Worm (Caenorhabditis elegans) whole organism, early embryonic: Measurements from ENCODE around the gene T08D10.3.

Experiments
- B0310.2 ChIP-seq: sonication (generic microtip); optimal IDR thresholded peaks from 2 replicates; lab custom pipeline; 2016; ENCODE audit warnings: mild to moderate bottlenecking, missing genetic modification characterization, missing compliant biosample characterization
- F13C5.2 ChIP-seq: sonication (generic microtip); optimal IDR thresholded peaks from 2 replicates; lab custom pipeline; 2017; ENCODE audit warnings: mild to moderate bottlenecking, missing genetic modification characterization, inconsistent platforms, missing compliant biosample characterization
- aly-1 ChIP-seq: sonication (generic microtip); optimal IDR thresholded peaks from 2 replicates; lab custom pipeline; 2016; ENCODE audit warnings: missing genetic modification characterization, missing compliant biosample characterization
- ama-1 ChIP-seq: fragments of 150-350 bp; optimal IDR thresholded peaks from 2 replicates; lab custom pipeline; 2014
- ceh-13 ChIP-seq: fragments of 200-800 bp; sonication (Bioruptor generic); optimal IDR thresholded peaks from 2 replicates; lab custom pipeline; 2018; ENCODE audit warnings: mild to moderate bottlenecking, missing genetic modification characterization, missing compliant biosample characterization
- ceh-36 ChIP-seq: sonication (generic microtip); optimal IDR thresholded peaks from 2 replicates; lab custom pipeline; 2016; ENCODE audit warnings: missing genetic modification characterization, inconsistent platforms, missing compliant biosample characterization
- ets-7 ChIP-seq: sonication (generic microtip); optimal IDR thresholded peaks from 2 replicates; lab custom pipeline; 2016; ENCODE audit warnings: missing genotype, missing genetic modification characterization, missing compliant biosample characterization
- flt-1 ChIP-seq: fragments of 200-800 bp; sonication (Bioruptor generic); IDR thresholded peaks from 2 replicates; pipeline ENCODE4 v1.3.6; 2022; ENCODE audit warnings: missing genetic modification characterization, missing compliant biosample characterization
- hmbx-1 ChIP-seq: sonication (generic microtip); optimal IDR thresholded peaks from 2 replicates; lab custom pipeline; 2016; ENCODE audit warnings: mild to moderate bottlenecking, missing genetic modification characterization, missing compliant biosample characterization
- hmg-4 ChIP-seq: fragments of 200-800 bp; sonication (Bioruptor generic); optimal IDR thresholded peaks from 2 replicates; lab custom pipeline; 2018; ENCODE audit warnings: mild to moderate bottlenecking, missing genetic modification characterization, missing compliant biosample characterization
- hnd-1 ChIP-seq: sonication (generic microtip); optimal IDR thresholded peaks from 2 replicates; lab custom pipeline; 2016; ENCODE audit warnings: missing genetic modification characterization, missing compliant biosample characterization
- pes-1 ChIP-seq: fragments of 200-800 bp; sonication (Bioruptor generic); IDR thresholded peaks from 2 replicates; pipeline ENCODE4 v1.3.6; 2022; ENCODE audit warnings: missing genetic modification reagents, missing genetic modification characterization, missing compliant biosample characterization
- scrt-1 ChIP-seq: fragments of 200-800 bp; sonication (Bioruptor generic); IDR thresholded peaks from 2 replicates; pipeline ENCODE4 v1.3.6; 2022; ENCODE audit warnings: missing genetic modification characterization, missing compliant biosample characterization
- sea-1 ChIP-seq: fragments of 200-800 bp; sonication (Bioruptor generic); conservative IDR thresholded peaks from 2 replicates; pipeline ENCODE4 v1.3.6; 2022; ENCODE audit warnings: missing genetic modification characterization, missing compliant biosample characterization
- tbx-11 ChIP-seq: fragments of 200-800 bp; sonication (Bioruptor generic); IDR thresholded peaks from 2 replicates; pipeline ENCODE4 v1.3.6; 2022; ENCODE audit warnings: missing genetic modification characterization, missing compliant biosample characterization
- tbx-37 ChIP-seq: fragments of 200-800 bp; sonication (Bioruptor generic); conservative IDR thresholded peaks from 2 replicates; pipeline ENCODE4 v1.3.6; 2022; ENCODE audit warnings: missing genetic modification reagents, missing genetic modification characterization, missing compliant biosample characterization
- tra-4 ChIP-seq: sonication (generic microtip); optimal IDR thresholded peaks from 2 replicates; lab custom pipeline; 2017; ENCODE audit warnings: missing genetic modification characterization, missing compliant biosample characterization

Gene T08D10.3

ce11 chrX:11955125-11955524 is at the start of gene T08D10.3:
Gene T08D10.3 (plus strand): TSS chrX:11955425.
- TF ChIP-seq hnd-1 (tag; lab: Kevin White, UChicago) = no peak
- no peak for TF ChIP-seq F13C5.2 (tag; lab: Kevin White, UChicago)
- no peak for TF ChIP-seq scrt-1 (GFP tag; lab: Robert Waterston, UW)
- TF ChIP-seq ceh-13 = no peak
- no peak for TF ChIP-seq hmg-4 (GFP tag; lab: Kevin White, UChicago)
- TF ChIP-seq sea-1 (GFP tag; lab: Robert Waterston, UW) = no peak

- TF ChIP-seq sea-1 (GFP tag; lab: Robert Waterston, UW) = no peak
- no peak for TF ChIP-seq hmbx-1 (tag; lab: Kevin White, UChicago)
- no peak for TF ChIP-seq F13C5.2 (tag; lab: Kevin White, UChicago)
- TF ChIP-seq hnd-1 (tag; lab: Kevin White, UChicago) = no peak
- no peak for TF ChIP-seq tra-4 (tag; lab: Kevin White, UChicago)
- TF ChIP-seq scrt-1 (GFP tag; lab: Robert Waterston, UW) = no peak
- no peak for TF ChIP-seq pes-1 (GFP tag; lab: Robert Waterston, UW)
- TF ChIP-seq ceh-36 (tag; lab: Kevin White, UChicago) = no peak
- no peak for TF ChIP-seq tbx-37
- TF ChIP-seq hmg-4 (GFP tag; lab: Kevin White, UChicago) = no peak
- TF ChIP-seq aly-1 (tag; lab: Kevin White, UChicago) = no peak
- TF ChIP-seq tbx-11 (GFP tag; lab: Robert Waterston, UW) = no peak
- TF ChIP-seq flt-1 (GFP tag; lab: Robert Waterston, UW) = no peak
- TF ChIP-seq B0310.2 (tag; lab: Kevin White, UChicago) = no peak
- TF ChIP-seq ceh-13 = no peak
- no peak for TF ChIP-seq ets-7 (tag; lab: Kevin White, UChicago)
- TF ChIP-seq ama-1 (lab: Kevin White, UChicago) = no peak
Observed at ce11 chrX:11906626-11907025, 48.6 kb upstream of the T08D10.3 start.

DNA sequence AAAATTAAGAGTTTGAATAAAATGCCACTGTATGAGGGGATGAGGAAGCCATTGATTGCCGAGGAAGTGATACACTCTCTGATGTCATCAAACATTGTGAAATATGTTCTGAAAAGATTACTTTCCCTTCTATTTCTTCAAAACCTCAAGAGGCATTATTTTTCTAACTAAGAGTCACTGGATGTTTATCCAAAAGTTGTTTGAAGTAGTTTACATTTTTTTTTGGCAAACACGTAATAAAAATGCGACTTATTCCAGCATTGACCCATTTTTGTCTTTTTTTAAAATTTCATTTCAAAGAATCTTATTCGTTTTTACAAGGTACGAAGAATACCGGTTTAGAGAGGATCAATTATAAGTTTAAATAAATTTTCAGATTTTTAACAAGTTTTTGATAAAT is 48.0 kb upstream of the T08D10.3 start, which contains the start of gene Y62H9A.11:
Gene Y62H9A.11 (minus strand): TSS at position 101 of the 400 bp plus-strand sequence.
- TF ChIP-seq ceh-13 (no peak), pes-1 (GFP tag; lab: Robert Waterston, UW) (no peak), aly-1 (tag; lab: Kevin White, UChicago) (no peak), hmg-4 (GFP tag; lab: Kevin White, UChicago) (no peak), flt-1 (GFP tag; lab: Robert Waterston, UW) (no peak), hmbx-1 (tag; lab: Kevin White, UChicago) (no peak), tra-4 (tag; lab: Kevin White, UChicago) (no peak), F13C5.2 (tag; lab: Kevin White, UChicago) (no peak), ama-1 (lab: Kevin White, UChicago) (no peak), scrt-1 (GFP tag; lab: Robert Waterston, UW) (no peak), tbx-37 (no peak), ets-7 (tag; lab: Kevin White, UChicago) (no peak), tbx-11 (GFP tag; lab: Robert Waterston, UW) (no peak), ceh-36 (tag; lab: Kevin White, UChicago) (no peak), B0310.2 (tag; lab: Kevin White, UChicago) (no peak), sea-1 (GFP tag; lab: Robert Waterston, UW) (no peak), hnd-1 (tag; lab: Kevin White, UChicago) (no peak)

ce11 chrX:11908226-11908625 is 47.0 kb upstream of the T08D10.3 start:
- TF ChIP-seq tbx-11 (GFP tag; lab: Robert Waterston, UW) (no peak), scrt-1 (GFP tag; lab: Robert Waterston, UW) (no peak), F13C5.2 (tag; lab: Kevin White, UChicago) (no peak), B0310.2 (tag; lab: Kevin White, UChicago) (no peak), ama-1 (lab: Kevin White, UChicago) (no peak), ceh-13 (no peak), tbx-37 (no peak), ets-7 (tag; lab: Kevin White, UChicago) (no peak), flt-1 (GFP tag; lab: Robert Waterston, UW) (no peak), sea-1 (GFP tag; lab: Robert Waterston, UW) (no peak), tra-4 (tag; lab: Kevin White, UChicago) (no peak), hmg-4 (GFP tag; lab: Kevin White, UChicago) (no peak), hmbx-1 (tag; lab: Kevin White, UChicago) (no peak), ceh-36 (tag; lab: Kevin White, UChicago) (no peak), hnd-1 (tag; lab: Kevin White, UChicago) (no peak), aly-1 (tag; lab: Kevin White, UChicago) (no peak), pes-1 (GFP tag; lab: Robert Waterston, UW) (no peak)

ce11 chrX:11909168-11909567 is 46.1 kb upstream of the T08D10.3 start:
- no peak for TF ChIP-seq B0310.2 (tag; lab: Kevin White, UChicago)
- TF ChIP-seq ceh-36 (tag; lab: Kevin White, UChicago) = no peak
- no peak for TF ChIP-seq tbx-37
- no peak for TF ChIP-seq scrt-1 (GFP tag; lab: Robert Waterston, UW)
- no peak for TF ChIP-seq ceh-13
- no peak for TF ChIP-seq ets-7 (tag; lab: Kevin White, UChicago)
- TF ChIP-seq sea-1 (GFP tag; lab: Robert Waterston, UW) = no peak
- no peak for TF ChIP-seq aly-1 (tag; lab: Kevin White, UChicago)
- TF ChIP-seq hmbx-1 (tag; lab: Kevin White, UChicago) = no peak

ce11 chrX:11910046-11910445 is 45.2 kb upstream of the T08D10.3 start, which contains the start of gene Y62H9A.15:
Gene Y62H9A.15 (minus strand): TSS chrX:11910145.
- no peak for TF ChIP-seq hnd-1 (tag; lab: Kevin White, UChicago)
- TF ChIP-seq pes-1 (GFP tag; lab: Robert Waterston, UW) = no peak

- no peak for TF ChIP-seq sea-1 (GFP tag; lab: Robert Waterston, UW)
- TF ChIP-seq ceh-13 = no peak
- no peak for TF ChIP-seq ama-1 (lab: Kevin White, UChicago)
- no peak for TF ChIP-seq B0310.2 (tag; lab: Kevin White, UChicago)
- no peak for TF ChIP-seq flt-1 (GFP tag; lab: Robert Waterston, UW)
- TF ChIP-seq scrt-1 (GFP tag; lab: Robert Waterston, UW) = no peak
- no peak for TF ChIP-seq tra-4 (tag; lab: Kevin White, UChicago)
- TF ChIP-seq aly-1 (tag; lab: Kevin White, UChicago) = no peak
- TF ChIP-seq F13C5.2 (tag; lab: Kevin White, UChicago) = no peak
- TF ChIP-seq pes-1 (GFP tag; lab: Robert Waterston, UW) = no peak
Observed at ce11 chrX:11913824-11914223, 41.4 kb upstream of the T08D10.3 start, which contains the start of gene Y62H9A.12. Gene Y62H9A.12 (plus strand): TSS chrX:11914124.
